Fruit fly (Drosophila melanogaster) ovary, adult (tissue): ENCODE results near the gene tweek.

Experiments
- CG17801 ChIP-seq: fragments of 200-800 bp; optimal IDR thresholded peaks from 2 replicates; lab custom pipeline; 2019; ENCODE audit warnings: missing biosample characterization, mild to moderate bottlenecking, missing genetic modification characterization, moderate library complexity; ENCODE audit not compliant: partially characterized antibody

Gene tweek

DNA sequence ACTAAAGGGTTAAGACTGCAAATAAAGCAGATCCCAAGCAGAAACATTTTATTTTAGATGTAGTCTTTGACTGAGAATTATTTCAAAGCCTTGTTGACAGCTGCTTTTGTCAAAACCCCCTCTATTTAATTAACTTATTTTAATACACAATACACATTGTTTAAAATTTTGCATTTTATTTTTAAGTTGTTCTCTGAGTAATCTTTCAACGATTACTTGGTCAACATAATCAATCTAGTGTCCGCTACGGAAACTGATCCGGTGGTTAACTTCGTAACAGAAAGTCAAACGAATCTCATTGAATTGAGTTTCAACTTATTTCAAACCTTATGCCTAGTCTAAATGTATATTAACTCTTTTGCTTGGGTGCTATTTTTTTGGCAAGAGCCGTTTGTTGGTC lies 12.1 kb downstream of the tweek start, which contains the start of gene CG31805:
Gene CG31805, minus strand, starts transcription at position 101 of the 400 bp plus-strand sequence.
- no peak for TF ChIP-seq CG17801

DNA sequence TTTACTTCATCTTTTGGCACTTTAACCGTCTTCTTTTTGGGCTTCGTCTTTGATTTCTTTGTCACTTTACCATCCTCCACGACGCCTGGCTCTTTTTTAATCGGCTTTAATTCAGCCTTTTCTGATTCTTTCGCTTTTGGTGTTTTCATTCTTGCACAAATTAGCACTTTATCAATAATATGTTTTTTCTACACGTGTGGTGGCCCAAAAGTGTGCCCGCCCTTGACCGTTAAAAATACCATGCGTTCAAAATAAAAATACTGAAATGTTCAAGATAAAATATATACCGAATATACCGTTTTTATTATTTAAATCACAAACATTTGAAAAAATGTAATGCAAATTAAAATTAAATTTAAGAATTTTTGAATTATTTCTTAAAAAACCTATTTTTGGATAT lies 13.7 kb downstream of the tweek start, which contains the start of gene CG12288:
Gene CG12288, minus strand, starts transcription at position 216 of the 400 bp plus-strand sequence.
- TF ChIP-seq CG17801: no peak

DNA sequence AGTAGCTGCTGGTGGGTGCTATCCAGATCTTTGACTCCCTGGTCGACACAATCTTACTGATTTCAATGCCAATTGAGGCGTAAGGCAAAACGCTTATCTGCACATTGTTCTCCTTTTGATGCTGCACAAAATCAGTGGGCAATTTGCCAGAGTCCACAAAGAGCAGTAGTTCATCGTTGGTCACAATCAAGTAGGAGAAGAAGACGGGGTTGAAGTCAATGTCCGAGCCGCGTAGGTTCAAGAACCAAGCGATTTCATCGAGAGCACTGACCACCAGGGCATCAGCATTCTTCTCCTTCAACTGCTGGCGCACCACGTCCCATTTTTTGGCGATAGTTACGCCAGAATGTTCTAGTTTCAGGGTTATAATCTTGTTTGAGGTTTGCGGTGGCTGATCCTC lies 21.0 kb downstream of the tweek start:
- no peak for TF ChIP-seq CG17801

DNA sequence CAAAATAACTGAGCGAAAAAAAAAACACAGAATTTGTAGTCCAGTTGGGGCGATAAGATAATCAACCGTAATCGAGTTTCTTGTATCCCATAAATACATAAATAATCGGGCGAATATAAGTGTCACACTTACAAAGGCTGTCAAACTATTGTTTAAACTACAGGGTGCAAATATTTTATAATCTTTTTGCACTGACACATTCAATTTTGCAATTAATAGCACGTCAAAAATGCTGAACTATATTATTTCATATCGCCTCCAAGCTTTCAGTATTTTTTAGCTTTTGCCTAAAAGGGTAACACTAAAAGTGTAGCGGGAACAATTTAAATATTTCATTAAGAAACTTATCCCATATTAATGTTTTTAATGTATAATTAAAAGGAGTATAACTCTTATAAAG lies 21.9 kb downstream of the tweek start, which contains the start of gene ApepP:
Gene ApepP, minus strand, starts transcription at position 242 of the 400 bp plus-strand sequence.
- TF ChIP-seq CG17801: no peak

DNA sequence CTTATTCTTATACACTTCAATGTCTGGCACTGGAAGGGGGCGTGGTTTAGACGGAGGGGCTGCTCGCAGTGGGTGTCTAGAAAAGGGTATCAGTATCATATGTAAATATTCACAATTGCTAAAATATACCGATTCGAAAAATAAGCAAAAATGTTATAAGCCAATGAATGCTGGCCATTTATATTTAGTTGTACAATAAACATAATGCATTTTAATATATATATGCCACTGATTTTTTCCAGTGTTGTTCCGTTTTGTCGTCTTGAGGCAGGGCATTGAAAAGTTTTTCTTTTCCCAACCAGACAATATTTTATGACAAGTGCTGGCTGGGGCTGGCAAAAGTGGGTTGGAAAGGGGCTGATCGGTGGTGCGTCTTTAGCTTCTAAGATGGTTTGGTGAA lies 33.5 kb downstream of the tweek start:
- TF ChIP-seq CG17801: no peak
